Fruit fly (Drosophila melanogaster): ENCODE results near the gene CG12994.

The CG12994 gene

DNA sequence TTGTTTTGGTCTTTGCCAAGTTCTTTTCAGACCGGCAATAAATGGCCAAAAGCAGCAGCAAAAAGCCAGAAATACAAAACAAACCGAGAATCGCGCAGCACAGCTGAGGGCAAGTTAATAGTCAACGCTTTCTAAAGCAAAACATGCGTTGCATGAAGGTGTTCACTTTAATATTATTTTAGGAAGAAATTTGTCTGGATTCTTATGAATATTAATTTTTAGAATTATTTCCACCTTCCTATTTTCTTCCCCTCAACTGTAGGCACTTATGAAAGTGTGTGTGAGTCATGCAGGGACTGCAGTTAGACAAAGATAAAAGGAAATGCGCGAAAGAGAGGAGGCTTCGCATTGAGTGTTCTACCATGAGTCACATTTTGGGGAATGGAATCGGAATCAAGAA, 47.4 kb upstream of the CG12994 start (continued):
- TF ChIP-seq Oli (tag; optimal IDR thresholded peaks at IDR 0.05) (peak; percentile 67), Hand (GFP tag; optimal IDR thresholded peaks at IDR 0.05) (no peak), fd64A (GFP tag; optimal IDR thresholded peaks at IDR 0.05) (no peak), kni (GFP tag; optimal IDR thresholded peaks at IDR 0.05) (no peak), CG14965 (GFP tag; optimal IDR thresholded peaks at IDR 0.05; ENCODE audit: borderline replicate concordance) (no peak), sima (GFP tag; optimal IDR thresholded peaks at IDR 0.05) (no peak), CG8765 (GFP tag; IDR thresholded peaks at IDR 0.05) (peak; percentile 62; the same call in 1 of the 2 replicates), HLH54F (GFP tag; optimal IDR thresholded peaks at IDR 0.05) (peak; percentile 10), rib (GFP tag; IDR thresholded peaks at IDR 0.05) (no peak), Atf-2 (GFP tag; optimal IDR thresholded peaks at IDR 0.05) (peak; percentile 4), nom (GFP tag; optimal IDR thresholded peaks at IDR 0.05) (peak; percentile 11), CG5953 (GFP tag; IDR thresholded peaks at IDR 0.05) (peak; percentile 20; the same call in 1 of the 2 replicates), CG13287 (GFP tag; IDR thresholded peaks at IDR 0.05; ENCODE audit: partially characterized antibody) (no peak), CG12299 (tag; optimal IDR thresholded peaks at IDR 0.05) (no peak), Opbp (GFP tag; IDR thresholded peaks at IDR 0.05; ENCODE audit: partially characterized antibody) (no peak), CkIIα-i1 (GFP tag; IDR thresholded peaks at IDR 0.05) (no peak), dpn (GFP tag; optimal IDR thresholded peaks at IDR 0.05) (peak; percentile 39 to 41), Doc3 (GFP tag; IDR thresholded peaks at IDR 0.05; ENCODE audit: partially characterized antibody) (no peak), CG1024 (GFP tag; IDR thresholded peaks at IDR 0.05) (peak; percentile 65), Rx (GFP tag; IDR thresholded peaks at IDR 0.05) (peak; percentile 58; the same call in 1 of the 2 replicates), CG34376 (GFP tag; optimal IDR thresholded peaks at IDR 0.05) (no peak), amos (GFP tag; IDR thresholded peaks at IDR 0.05; ENCODE audit: partially characterized antibody) (no peak), CG2116 (GFP tag; optimal IDR thresholded peaks at IDR 0.05) (no peak), CG15269 (tag; optimal IDR thresholded peaks at IDR 0.05) (peak; percentile 43), Rfx (GFP tag; IDR thresholded peaks at IDR 0.05) (peak; percentile 55), fru (optimal IDR thresholded peaks at IDR 0.05) (no peak), onecut (GFP tag; IDR thresholded peaks at IDR 0.05) (peak; percentile 26; the same call in 1 of the 2 replicates), vvl (GFP tag; IDR thresholded peaks at IDR 0.05) (peak; percentile 77), CG12391 (tag; optimal IDR thresholded peaks at IDR 0.05) (peak; percentile 62), Taf1 (GFP tag; IDR thresholded peaks at IDR 0.05) (no peak), CG9727 (GFP tag; optimal IDR thresholded peaks at IDR 0.05) (peak; percentile 65), luna (GFP tag; optimal IDR thresholded peaks at IDR 0.05) (no peak), kay (GFP tag; optimal IDR thresholded peaks at IDR 0.05) (peak; percentile 59), Dp (GFP tag; optimal IDR thresholded peaks at IDR 0.05) (no peak), psq (GFP tag; optimal IDR thresholded peaks at IDR 0.05) (no peak), fd102C (GFP tag; optimal IDR thresholded peaks at IDR 0.05) (peak; percentile 1), CG12942 (GFP tag; optimal IDR thresholded peaks at IDR 0.05) (no peak), Vsx1 (GFP tag; optimal IDR thresholded peaks at IDR 0.05) (no peak), CG6175 (GFP tag; IDR thresholded peaks at IDR 0.05) (no peak), CG14667 (GFP tag; IDR thresholded peaks at IDR 0.05) (peak; percentile 64), CG7928 (GFP tag; optimal IDR thresholded peaks at IDR 0.05) (no peak), CG8281 (tag; optimal IDR thresholded peaks at IDR 0.05) (no peak), CG3995 (GFP tag; optimal IDR thresholded peaks at IDR 0.05) (no peak), CG5245 (GFP tag; optimal IDR thresholded peaks at IDR 0.05) (peak; percentile 28), esg (GFP tag; conservative IDR thresholded peaks at IDR 0.05) (peak; percentile 45), abd-A (tag; optimal IDR thresholded peaks at IDR 0.05) (no peak), Lpt (GFP tag; optimal IDR thresholded peaks at IDR 0.05) (no peak), ash1 (GFP tag; optimal IDR thresholded peaks at IDR 0.05) (no peak), CG4854 (GFP tag; optimal IDR thresholded peaks at IDR 0.05) (peak; percentile 47), Ssrp (tag; optimal IDR thresholded peaks at IDR 0.05) (peak; percentile 58), grn (GFP tag; optimal IDR thresholded peaks at IDR 0.05) (no peak)
